Worm (Caenorhabditis elegans) whole organism, L4 larva: Measurements from ENCODE around the gene hyl-1.

Source experiments
- ama-1 ChIP-seq: fragments of 150-350 bp; optimal IDR thresholded peaks from 2 replicates; lab custom pipeline; 2014; ENCODE audit warnings: inconsistent platforms, mixed read lengths
- fos-1 ChIP-seq: fragments of 150-350 bp; optimal IDR thresholded peaks from 2 replicates; lab custom pipeline; 2014; ENCODE audit warnings: missing biosample characterization, missing genetic modification characterization
- unc-62 ChIP-seq, 3 experiments: fragments of 150-350 bp in 1 of 3; sonication (generic microtip); optimal IDR thresholded peaks in 2 of 3; peaks in 1 of 3; 1 replicate in 1 of 3; 2 replicates in 2 of 3; lab custom pipeline; 2014 to 2017; ENCODE audit warnings: missing biosample characterization in 3 of 3, missing genetic modification characterization in 3 of 3, missing genetic modification reagents in 3 of 3, missing genotype in 1 of 3
- vab-7 ChIP-seq: fragments of 200-800 bp; sonication (Bioruptor generic); IDR thresholded peaks from 2 replicates; pipeline ENCODE4 v1.3.6; 2022; ENCODE audit warnings: missing genetic modification reagents, missing genetic modification characterization, missing compliant biosample characterization
- ztf-11 ChIP-seq: fragments of 150-350 bp; optimal IDR thresholded peaks from 2 replicates; lab custom pipeline; 2014; ENCODE audit warnings: missing biosample characterization, missing genetic modification characterization

ce11 chrIV:8528345-8528744 lies 10.6 kb upstream of the hyl-1 start:
- TF ChIP-seq vab-7 (GFP tag; lab: Robert Waterston, UW) (no peak), ztf-11 (tag; lab: Kevin White, UChicago) (no peak), unc-62 (GFP tag; optimal IDR thresholded peaks at IDR 0.05 in 1 of 2; lab: Kevin White, UChicago) (no peak), unc-62 (tag; optimal IDR thresholded peaks at IDR 0.05; lab: Kevin White, UChicago) (no peak), fos-1 (tag; lab: Kevin White, UChicago) (no peak), ama-1 (peak; percentile 11)
